Fruit fly (Drosophila melanogaster) whole organism, embryonic: Measurements from ENCODE around the gene sni.
A peak's percentile ranks its signal among the peaks of the same experiment; 100 is the strongest.

Source experiments
- BEAF-32 ChIP-seq: fragments of 200-800 bp; sonication (Bioruptor generic); optimal IDR thresholded peaks from 3 replicates; lab custom pipeline; 2017; ENCODE audit warnings: missing biosample characterization, missing genetic modification characterization, mild to moderate bottlenecking, moderate library complexity, missing genetic modification reagents
- CG10147 ChIP-seq: fragments of 200-800 bp; sonication (Bioruptor generic); optimal IDR thresholded peaks from 2 replicates; lab custom pipeline; 2019; ENCODE audit warnings: missing biosample characterization, mild to moderate bottlenecking, missing genetic modification characterization, moderate library complexity
- CG10267 ChIP-seq: fragments of 200-800 bp; sonication (Bioruptor generic); optimal IDR thresholded peaks from 2 replicates; lab custom pipeline; 2018; ENCODE audit warnings: missing biosample characterization, mild to moderate bottlenecking, missing genetic modification characterization, moderate library complexity
- CG12659 ChIP-seq: fragments of 200-800 bp; sonication (Bioruptor generic); optimal IDR thresholded peaks from 3 replicates; lab custom pipeline; 2017; ENCODE audit warnings: mild to moderate bottlenecking, missing biosample characterization, missing genetic modification reagents, missing genetic modification characterization
- CG13287 ChIP-seq: fragments of 200-800 bp; sonication (Bioruptor generic); IDR thresholded peaks from 2 replicates; pipeline ENCODE4 v1.3.6; 2022; ENCODE audit warnings: missing biosample characterization, missing genetic modification characterization; ENCODE audit not compliant: partially characterized antibody
- CG14710 ChIP-seq: fragments of 200-800 bp; sonication (Bioruptor generic); optimal IDR thresholded peaks from 3 replicates; lab custom pipeline; 2019; ENCODE audit warnings: missing biosample characterization, mild to moderate bottlenecking, missing genetic modification characterization, moderate library complexity
- CG15514 ChIP-seq: fragments of 200-800 bp; sonication (Bioruptor generic); optimal IDR thresholded peaks from 3 replicates; lab custom pipeline; 2017; ENCODE audit warnings: missing biosample characterization, missing genetic modification characterization, mild to moderate bottlenecking, moderate library complexity, missing genetic modification reagents
- CG18011 ChIP-seq: fragments of 200-800 bp; sonication (Bioruptor generic); optimal IDR thresholded peaks from 2 replicates; lab custom pipeline; 2017; ENCODE audit warnings: missing biosample characterization, missing genetic modification characterization, mild to moderate bottlenecking, moderate library complexity, missing genotype
- CG2116 ChIP-seq: fragments of 200-800 bp; sonication (Bioruptor generic); optimal IDR thresholded peaks from 3 replicates; lab custom pipeline; 2018; ENCODE audit warnings: missing biosample characterization, mild to moderate bottlenecking, missing genetic modification characterization
- CG30020 ChIP-seq: fragments of 200-800 bp; optimal IDR thresholded peaks from 2 replicates; lab custom pipeline; 2019; ENCODE audit warnings: missing biosample characterization, mild to moderate bottlenecking, missing genetic modification characterization, moderate library complexity
- CG31224 ChIP-seq: fragments of 200-800 bp; sonication (Bioruptor generic); IDR thresholded peaks from 2 replicates; pipeline ENCODE4 v1.3.6; 2022; ENCODE audit warnings: missing biosample characterization, missing genetic modification characterization
- CG3847 ChIP-seq: fragments of 200-800 bp; sonication (Bioruptor generic); IDR thresholded peaks from 2 replicates; pipeline ENCODE4 v1.3.6; 2022; ENCODE audit warnings: missing biosample characterization, missing genetic modification characterization
- CG4328 ChIP-seq: fragments of 200-800 bp; sonication (Bioruptor generic); optimal IDR thresholded peaks from 3 replicates; lab custom pipeline; 2017; ENCODE audit warnings: missing biosample characterization, missing genetic modification reagents, missing genetic modification characterization
- CG4617 ChIP-seq: fragments of 200-800 bp; sonication (Bioruptor generic); optimal IDR thresholded peaks from 3 replicates; lab custom pipeline; 2016; ENCODE audit warnings: missing biosample characterization, missing genetic modification characterization, borderline replicate concordance
- CG4854 ChIP-seq: fragments of 200-800 bp; sonication (Bioruptor generic); optimal IDR thresholded peaks from 2 replicates; lab custom pipeline; 2016; ENCODE audit warnings: missing biosample characterization, missing genetic modification characterization, inconsistent platforms
- CG8765 ChIP-seq: fragments of 200-800 bp; sonication (Bioruptor generic); IDR thresholded peaks from 2 replicates; pipeline ENCODE4 v1.3.6; 2022; ENCODE audit warnings: missing biosample characterization, missing genetic modification characterization
- CG9797 ChIP-seq: fragments of 200-800 bp; sonication (Bioruptor generic); optimal IDR thresholded peaks from 3 replicates; lab custom pipeline; 2018; ENCODE audit warnings: missing biosample characterization, mild to moderate bottlenecking, missing genetic modification characterization
- CTCF ChIP-seq: fragments of 200-800 bp; sonication (Bioruptor generic); optimal IDR thresholded peaks from 2 replicates; lab custom pipeline; 2017; ENCODE audit warnings: missing biosample characterization, mild to moderate bottlenecking, missing genetic modification characterization, moderate library complexity
- Dip3 ChIP-seq: fragments of 200-800 bp; sonication (Bioruptor generic); optimal IDR thresholded peaks from 3 replicates; lab custom pipeline; 2016; ENCODE audit warnings: missing biosample characterization, missing genetic modification characterization
- Dll ChIP-seq: fragments of 200-800 bp; sonication (Bioruptor generic); IDR thresholded peaks from 4 replicates; pipeline ENCODE4 v1.3.6; 2022; ENCODE audit warnings: missing biosample characterization, missing genetic modification characterization; ENCODE audit not compliant: partially characterized antibody
- Dp ChIP-seq: fragments of 200-800 bp; sonication (Bioruptor generic); optimal IDR thresholded peaks from 2 replicates; lab custom pipeline; 2018; ENCODE audit warnings: missing biosample characterization, mild to moderate bottlenecking, missing genetic modification characterization, moderate library complexity
- Dref ChIP-seq: fragments of 200-800 bp; sonication (Bioruptor generic); IDR thresholded peaks from 2 replicates; pipeline ENCODE4 v1.3.6; 2022; ENCODE audit warnings: missing biosample characterization, missing genetic modification characterization
- E2f2 ChIP-seq: fragments of 200-800 bp; sonication (Bioruptor generic); IDR thresholded peaks from 2 replicates; pipeline ENCODE4 v1.3.6; 2022; ENCODE audit warnings: missing biosample characterization, missing genetic modification characterization
- ERR ChIP-seq: fragments of 200-800 bp; sonication (Bioruptor generic); optimal IDR thresholded peaks from 2 replicates; lab custom pipeline; 2016; ENCODE audit warnings: missing biosample characterization, missing genetic modification characterization
- Ets97D ChIP-seq: fragments of 200-800 bp; sonication (Bioruptor generic); optimal IDR thresholded peaks from 3 replicates; lab custom pipeline; 2016; ENCODE audit warnings: missing biosample characterization, missing genetic modification characterization
- MBD-R2 ChIP-seq: fragments of 200-800 bp; sonication (Bioruptor generic); IDR thresholded peaks from 2 replicates; pipeline ENCODE4 v1.3.6; 2022; ENCODE audit warnings: missing biosample characterization, missing genetic modification characterization
- MESR4 ChIP-seq: fragments of 200-800 bp; sonication (Bioruptor generic); optimal IDR thresholded peaks from 2 replicates; lab custom pipeline; 2018; ENCODE audit warnings: missing biosample characterization, mild to moderate bottlenecking, missing genetic modification characterization, moderate library complexity
- Med ChIP-seq: fragments of 200-800 bp; sonication (Bioruptor generic); peaks from one replicate; lab custom pipeline; 2016; ENCODE audit warnings: missing biosample characterization, missing genetic modification characterization, mild to moderate bottlenecking, inconsistent platforms, moderate library complexity
- Pdp1 ChIP-seq, 2 experiments: fragments of 200-800 bp; sonication (Bioruptor generic); optimal IDR thresholded peaks; 3 replicates each; lab custom pipeline; 2016; ENCODE audit warnings: missing biosample characterization in 2 of 2, missing genetic modification characterization in 2 of 2, mild to moderate bottlenecking in 1 of 2, moderate library complexity in 1 of 2
- Scr ChIP-seq: fragments of 200-800 bp; sonication (Bioruptor generic); IDR thresholded peaks from 2 replicates; pipeline ENCODE4 v1.3.6; 2022; ENCODE audit warnings: missing biosample characterization, missing genetic modification characterization; ENCODE audit not compliant: partially characterized antibody
- Sin3A ChIP-seq: fragments of >200 bp; optimal IDR thresholded peaks from 2 replicates; lab custom pipeline; 2018
- Sox100B ChIP-seq: fragments of 200-800 bp; sonication (Bioruptor generic); optimal IDR thresholded peaks from 3 replicates; lab custom pipeline; 2018; ENCODE audit warnings: missing biosample characterization, mild to moderate bottlenecking, missing genetic modification characterization
- Sry-δ ChIP-seq: fragments of 200-800 bp; sonication (Bioruptor generic); optimal IDR thresholded peaks from 2 replicates; lab custom pipeline; 2016; ENCODE audit warnings: missing biosample characterization, missing genetic modification characterization
- YL-1 ChIP-seq: fragments of 200-800 bp; sonication (Bioruptor generic); optimal IDR thresholded peaks from 3 replicates; lab custom pipeline; 2017; ENCODE audit warnings: missing biosample characterization, mild to moderate bottlenecking, missing genetic modification characterization
- crp ChIP-seq, 2 experiments: fragments of 200-800 bp; sonication (Bioruptor generic); optimal IDR thresholded peaks; 2 replicates in 1 of 2; 3 replicates in 1 of 2; lab custom pipeline; 2017; ENCODE audit warnings: missing biosample characterization in 2 of 2, missing genetic modification characterization in 2 of 2, mild to moderate bottlenecking in 1 of 2, moderate library complexity in 1 of 2
- eve ChIP-seq, 2 experiments: fragments of >200 bp; optimal IDR thresholded peaks; 2 replicates each; lab custom pipeline; 2017; ENCODE audit warnings: missing biosample characterization in 2 of 2, missing genetic modification characterization in 2 of 2
- gfzf ChIP-seq: fragments of 200-800 bp; sonication (Bioruptor generic); optimal IDR thresholded peaks from 2 replicates; lab custom pipeline; 2016; ENCODE audit warnings: missing biosample characterization, mild to moderate bottlenecking, missing genetic modification characterization, moderate library complexity
- grn ChIP-seq: fragments of 200-800 bp; sonication (Bioruptor generic); optimal IDR thresholded peaks from 3 replicates; lab custom pipeline; 2017; ENCODE audit warnings: missing biosample characterization, missing genetic modification characterization
- lola ChIP-seq, 3 experiments: fragments of >200 bp in 2 of 3; fragments of 200-800 bp in 1 of 3; sonication (Bioruptor generic) in 1 of 3; optimal IDR thresholded peaks; 2 replicates each; lab custom pipeline; 2017 to 2019; ENCODE audit warnings: missing biosample characterization in 3 of 3, missing genetic modification characterization in 3 of 3, mild to moderate bottlenecking in 1 of 3, moderate library complexity in 1 of 3
- nmo ChIP-seq: fragments of 200-800 bp; sonication (Bioruptor generic); optimal IDR thresholded peaks from 2 replicates; lab custom pipeline; 2018; ENCODE audit warnings: missing biosample characterization, mild to moderate bottlenecking, missing genetic modification characterization, moderate library complexity
- onecut ChIP-seq: fragments of 200-800 bp; sonication (Bioruptor generic); IDR thresholded peaks from 2 replicates; pipeline ENCODE4 v1.3.6; 2022; ENCODE audit warnings: missing biosample characterization, missing genetic modification characterization
- pzg ChIP-seq: fragments of 200-800 bp; sonication (Bioruptor generic); optimal IDR thresholded peaks from 3 replicates; lab custom pipeline; 2018; ENCODE audit warnings: missing biosample characterization, mild to moderate bottlenecking, missing genetic modification characterization, moderate library complexity
- sqz ChIP-seq: fragments of 200-800 bp; sonication (Bioruptor generic); optimal IDR thresholded peaks from 3 replicates; lab custom pipeline; 2018; ENCODE audit warnings: missing biosample characterization, mild to moderate bottlenecking, missing genetic modification characterization
- stwl ChIP-seq: fragments of 200-800 bp; sonication (Bioruptor generic); optimal IDR thresholded peaks from 3 replicates; lab custom pipeline; 2018; ENCODE audit warnings: missing biosample characterization, mild to moderate bottlenecking, missing genetic modification characterization, moderate library complexity
- trem ChIP-seq: fragments of 200-800 bp; optimal IDR thresholded peaks from 3 replicates; lab custom pipeline; 2019; ENCODE audit warnings: missing biosample characterization, mild to moderate bottlenecking, missing genetic modification characterization, moderate library complexity
- yki ChIP-seq: fragments of >200 bp; optimal IDR thresholded peaks from 3 replicates; lab custom pipeline; 2018

Gene sni

dm6 chrX:8251268-8251996 is 7.6 kb upstream of the sni start, which contains the start of gene ND-75:
TSS of gene ND-75 (minus strand) at chrX:8251687.
- peak; percentile 86 for TF ChIP-seq CG4854 (GFP tag; lab: Kevin White, UChicago)
- TF ChIP-seq CG4328 (GFP tag; lab: Kevin White, UChicago) = no peak
- TF ChIP-seq MBD-R2 (GFP tag; lab: Robert Waterston, UW) = peak; percentile 43; the same call in 1 of the 2 replicates
- no peak for TF ChIP-seq CG31224 (GFP tag; lab: Robert Waterston, UW)
- peak; percentile 13 for TF ChIP-seq Sry-δ (GFP tag; lab: Kevin White, UChicago)
- TF ChIP-seq grn = no peak
- peak; percentile 3 for TF ChIP-seq CG18011 (GFP tag; lab: Kevin White, UChicago)
- peak; percentile 12 for TF ChIP-seq CG10147 (GFP tag; lab: Kevin White, UChicago)
- no peak for TF ChIP-seq Dip3 (GFP tag; lab: Kevin White, UChicago)
- peak; percentile 72; the same call in 1 of the 2 replicates for TF ChIP-seq E2f2 (GFP tag; lab: Robert Waterston, UW)
- TF ChIP-seq Scr = 0 out of 2 replicates have a peak, but pooled peaks have one; percentile 24
- peak; percentile 46 for TF ChIP-seq sqz (GFP tag; lab: Kevin White, UChicago)
- peak; percentile 13 for TF ChIP-seq gfzf (GFP tag; lab: Kevin White, UChicago)
- peak; percentile 51 for TF ChIP-seq pzg (GFP tag; lab: Kevin White, UChicago)
- TF ChIP-seq crp (GFP tag; optimal IDR thresholded peaks at IDR 0.05; lab: Kevin White, UChicago) = peak; percentile 55 to 93
- TF ChIP-seq eve (GFP tag; optimal IDR thresholded peaks at IDR 0.05; lab: Kevin White, UChicago) = no peak
- TF ChIP-seq nmo = peak; percentile 9
- TF ChIP-seq CG10267 (tag; lab: Kevin White, UChicago) = peak; percentile 20
- TF ChIP-seq Sin3A (lab: Kevin White, UChicago) = peak; percentile 77
- peak; percentile 50 for TF ChIP-seq Ets97D (GFP tag; lab: Kevin White, UChicago)
- TF ChIP-seq YL-1 (GFP tag; lab: Kevin White, UChicago) = peak; percentile 56
- peak; percentile 15 for TF ChIP-seq Med (GFP tag; lab: Kevin White, UChicago)
- TF ChIP-seq CTCF (GFP tag; lab: Kevin White, UChicago) = peak; percentile 93
- TF ChIP-seq Sox100B (GFP tag; lab: Kevin White, UChicago) = no peak
- no peak for TF ChIP-seq CG30020 (tag; lab: Kevin White, UChicago)
- TF ChIP-seq BEAF-32 (GFP tag; lab: Kevin White, UChicago) = peak; percentile 42
- TF ChIP-seq trem (tag; lab: Kevin White, UChicago) = peak; percentile 54
- TF ChIP-seq CG14710 (tag; lab: Kevin White, UChicago) = peak; percentile 43
- TF ChIP-seq CG2116 (GFP tag; lab: Kevin White, UChicago) = peak; percentile 66
- TF ChIP-seq stwl = peak; percentile 45
- TF ChIP-seq MESR4 (GFP tag; lab: Kevin White, UChicago) = peak; percentile 69
- 0 out of 4 replicates have a peak, but pooled peaks have one; percentile 16 for TF ChIP-seq Dll (GFP tag; lab: Robert Waterston, UW)
- peak; percentile 38 for TF ChIP-seq CG15514 (GFP tag; lab: Kevin White, UChicago)
- peak in 1 of 2 experiments; percentile 95 for TF ChIP-seq Pdp1 (GFP tag; optimal IDR thresholded peaks at IDR 0.05; lab: Kevin White, UChicago)
- TF ChIP-seq CG4617 (GFP tag; lab: Kevin White, UChicago) = peak; percentile 49
- TF ChIP-seq CG8765 = no peak
- TF ChIP-seq lola (GFP tag; optimal IDR thresholded peaks at IDR 0.05; lab: Kevin White, UChicago) = no peak
- TF ChIP-seq yki = no peak
- 0 out of 2 replicates have a peak, but pooled peaks have one; percentile 12 for TF ChIP-seq CG3847 (GFP tag; lab: Robert Waterston, UW)
- TF ChIP-seq Dp (GFP tag; lab: Kevin White, UChicago) = peak; percentile 64
- peak; percentile 45 for TF ChIP-seq onecut (GFP tag; lab: Robert Waterston, UW)
- peak; percentile 58 for TF ChIP-seq Dref (GFP tag; lab: Robert Waterston, UW)
- peak; percentile 33 for TF ChIP-seq CG12659 (GFP tag; lab: Kevin White, UChicago)
- peak; percentile 22 for TF ChIP-seq CG9797
- peak; percentile 33 for TF ChIP-seq CG13287 (GFP tag; lab: Robert Waterston, UW)
- no peak for TF ChIP-seq ERR (GFP tag; lab: Kevin White, UChicago)
